Worm (Caenorhabditis elegans) whole organism, L2 larva: ENCODE measurements around the gene F35A5.1.

ENCODE experiments used
- C34F6.9 ChIP-seq: fragments of 150-350 bp; optimal IDR thresholded peaks from 2 replicates; lab custom pipeline; 2014; ENCODE audit warnings: missing biosample characterization, missing genetic modification characterization
- F13H6.1 ChIP-seq: sonication (generic microtip); optimal IDR thresholded peaks from 2 replicates; lab custom pipeline; 2016; ENCODE audit warnings: missing genetic modification characterization, missing compliant biosample characterization
- R02D3.7 ChIP-seq: fragments of 150-350 bp; optimal IDR thresholded peaks from 2 replicates; lab custom pipeline; 2014; ENCODE audit warnings: missing biosample characterization, missing genetic modification characterization
- Y55F3AM.14 ChIP-seq: fragments of 200-800 bp; sonication (Bioruptor generic); optimal IDR thresholded peaks from 2 replicates; lab custom pipeline; 2018; ENCODE audit warnings: mild to moderate bottlenecking, missing genetic modification characterization, missing compliant biosample characterization
- ZK546.5 ChIP-seq: sonication (generic microtip); optimal IDR thresholded peaks from 2 replicates; lab custom pipeline; 2017; ENCODE audit warnings: missing biosample characterization, missing genetic modification characterization
- alr-1 ChIP-seq: fragments of 150-350 bp; optimal IDR thresholded peaks from 2 replicates; lab custom pipeline; 2014; ENCODE audit warnings: missing biosample characterization, missing genetic modification characterization
- aly-2 ChIP-seq: fragments of 150-350 bp; optimal IDR thresholded peaks from 2 replicates; lab custom pipeline; 2014; ENCODE audit warnings: missing biosample characterization, missing genetic modification characterization
- ama-1 ChIP-seq: fragments of 150-350 bp; optimal IDR thresholded peaks from 2 replicates; lab custom pipeline; 2018; ENCODE audit warnings: inconsistent platforms
- blmp-1 ChIP-seq: sonication (generic microtip); optimal IDR thresholded peaks from 2 replicates; lab custom pipeline; 2017; ENCODE audit warnings: missing genetic modification characterization, mild to moderate bottlenecking, missing compliant biosample characterization, antibody characterized with exemption, moderate library complexity; ENCODE audit not compliant: insufficient read depth
- ceh-16 ChIP-seq: fragments of 150-350 bp; optimal IDR thresholded peaks from 2 replicates; lab custom pipeline; 2014; ENCODE audit warnings: missing biosample characterization, missing genetic modification characterization
- ceh-82 ChIP-seq: fragments of 150-350 bp; optimal IDR thresholded peaks from 2 replicates; lab custom pipeline; 2014; ENCODE audit warnings: missing biosample characterization, missing genetic modification characterization
- crh-2 ChIP-seq: sonication (generic microtip); optimal IDR thresholded peaks from 2 replicates; lab custom pipeline; 2017; ENCODE audit warnings: missing biosample characterization, missing genetic modification characterization
- dmd-4 ChIP-seq: sonication (generic microtip); optimal IDR thresholded peaks from 2 replicates; lab custom pipeline; 2017; ENCODE audit warnings: missing biosample characterization, missing genetic modification characterization
- egl-27 ChIP-seq: sonication (generic microtip); optimal IDR thresholded peaks from 3 replicates; lab custom pipeline; 2017; ENCODE audit warnings: missing biosample characterization, missing genetic modification reagents, missing genetic modification characterization
- elt-1 ChIP-seq: fragments of 150-350 bp; optimal IDR thresholded peaks from 2 replicates; lab custom pipeline; 2014; ENCODE audit warnings: missing biosample characterization, missing genetic modification characterization
- elt-3 ChIP-seq: sonication (generic microtip); optimal IDR thresholded peaks from 2 replicates; lab custom pipeline; 2017; ENCODE audit warnings: missing biosample characterization, missing genetic modification characterization
- fos-1 ChIP-seq: fragments of 150-350 bp; optimal IDR thresholded peaks from 2 replicates; lab custom pipeline; 2014; ENCODE audit warnings: missing biosample characterization, missing genetic modification characterization
- gmeb-1 ChIP-seq: fragments of 150-350 bp; optimal IDR thresholded peaks from 2 replicates; lab custom pipeline; 2014; ENCODE audit warnings: missing biosample characterization, missing genetic modification characterization
- lin-11 ChIP-seq: fragments of 150-350 bp; sonication (generic microtip); optimal IDR thresholded peaks from 2 replicates; lab custom pipeline; 2014; ENCODE audit warnings: missing biosample characterization, missing genetic modification characterization, inconsistent platforms, mixed read lengths
- lin-13 ChIP-seq: fragments of 150-350 bp; optimal IDR thresholded peaks from 2 replicates; lab custom pipeline; 2014; ENCODE audit warnings: missing biosample characterization, missing genetic modification reagents, missing genetic modification characterization
- lin-39 ChIP-seq: fragments of 150-350 bp; optimal IDR thresholded peaks from 2 replicates; lab custom pipeline; 2014; ENCODE audit warnings: missing biosample characterization, missing genetic modification reagents, missing genetic modification characterization
- lsy-2 ChIP-seq, 2 experiments: fragments of 150-350 bp in 1 of 2; sonication (generic microtip) in 1 of 2; optimal IDR thresholded peaks; 2 replicates each; lab custom pipeline; 2014 to 2017; ENCODE audit warnings: missing biosample characterization in 2 of 2, missing genetic modification characterization in 2 of 2
- mab-5 ChIP-seq: fragments of 150-350 bp; optimal IDR thresholded peaks from 2 replicates; lab custom pipeline; 2014; ENCODE audit warnings: missing biosample characterization, missing genetic modification characterization
- mbf-1 ChIP-seq: sonication (generic microtip); optimal IDR thresholded peaks from 2 replicates; lab custom pipeline; 2017; ENCODE audit warnings: missing biosample characterization, missing genetic modification characterization
- mdl-1 ChIP-seq, 2 experiments: fragments of 150-350 bp in 1 of 2; sonication (generic microtip) in 1 of 2; optimal IDR thresholded peaks; 2 replicates each; lab custom pipeline; 2017; ENCODE audit warnings: missing biosample characterization in 2 of 2, missing genetic modification characterization in 2 of 2
- nhr-10 ChIP-seq: sonication (generic microtip); optimal IDR thresholded peaks from 2 replicates; lab custom pipeline; 2017; ENCODE audit warnings: missing biosample characterization, missing genetic modification characterization
- nhr-11 ChIP-seq: fragments of 150-350 bp; optimal IDR thresholded peaks from 2 replicates; lab custom pipeline; 2014; ENCODE audit warnings: missing biosample characterization, missing genetic modification characterization
- nhr-12 ChIP-seq: fragments of 150-350 bp; optimal IDR thresholded peaks from 2 replicates; lab custom pipeline; 2014; ENCODE audit warnings: missing biosample characterization, missing genetic modification characterization
- nhr-129 ChIP-seq: fragments of 150-350 bp; optimal IDR thresholded peaks from 2 replicates; lab custom pipeline; 2014; ENCODE audit warnings: missing biosample characterization, missing genetic modification characterization
- nhr-21 ChIP-seq: fragments of 150-350 bp; optimal IDR thresholded peaks from 2 replicates; lab custom pipeline; 2014; ENCODE audit warnings: missing biosample characterization, missing genetic modification characterization
- nhr-23 ChIP-seq: fragments of 150-350 bp; optimal IDR thresholded peaks from 2 replicates; lab custom pipeline; 2014; ENCODE audit warnings: missing biosample characterization, missing genetic modification reagents, missing genetic modification characterization
- nhr-237 ChIP-seq: fragments of 150-350 bp; optimal IDR thresholded peaks from 2 replicates; lab custom pipeline; 2014; ENCODE audit warnings: missing biosample characterization, missing genetic modification characterization
- nhr-25 ChIP-seq: fragments of 150-350 bp; sonication (generic microtip); optimal IDR thresholded peaks from 3 replicates; lab custom pipeline; 2014; ENCODE audit warnings: missing biosample characterization, missing genetic modification characterization
- nhr-6 ChIP-seq: fragments of 150-350 bp; optimal IDR thresholded peaks from 2 replicates; lab custom pipeline; 2014; ENCODE audit warnings: missing biosample characterization, missing genetic modification characterization
- nhr-77 ChIP-seq: fragments of 150-350 bp; optimal IDR thresholded peaks from 2 replicates; lab custom pipeline; 2014; ENCODE audit warnings: missing biosample characterization, missing genetic modification characterization
- peb-1 ChIP-seq: fragments of 150-350 bp; optimal IDR thresholded peaks from 2 replicates; lab custom pipeline; 2014; ENCODE audit warnings: missing biosample characterization, missing genetic modification characterization
- sem-4 ChIP-seq: fragments of 150-350 bp; optimal IDR thresholded peaks from 2 replicates; lab custom pipeline; 2014; ENCODE audit warnings: missing biosample characterization, missing genetic modification reagents, missing genetic modification characterization
- skn-1 ChIP-seq: sonication (generic microtip); optimal IDR thresholded peaks from 2 replicates; lab custom pipeline; 2017; ENCODE audit warnings: missing biosample characterization, missing genetic modification characterization
- sma-3 ChIP-seq: sonication (generic microtip); optimal IDR thresholded peaks from 2 replicates; lab custom pipeline; 2016; ENCODE audit warnings: missing genetic modification reagents, missing genetic modification characterization, missing compliant biosample characterization
- sma-9 ChIP-seq, 2 experiments: fragments of 150-350 bp in 1 of 2; sonication (generic microtip) in 1 of 2; optimal IDR thresholded peaks; 2 replicates each; lab custom pipeline; 2014 to 2016; ENCODE audit warnings: missing genetic modification characterization in 2 of 2, mild to moderate bottlenecking in 1 of 2, missing biosample characterization in 1 of 2, missing compliant biosample characterization in 1 of 2, missing genetic modification reagents in 1 of 2, moderate library complexity in 1 of 2
- snpc-4 ChIP-seq: fragments of 150-350 bp; optimal IDR thresholded peaks from 2 replicates; lab custom pipeline; 2014; ENCODE audit warnings: missing biosample characterization, missing genetic modification characterization
- unc-39 ChIP-seq: fragments of 150-350 bp; optimal IDR thresholded peaks from 2 replicates; lab custom pipeline; 2014; ENCODE audit warnings: missing biosample characterization, missing genetic modification characterization
- unc-55 ChIP-seq: fragments of 150-350 bp; sonication (generic microtip); optimal IDR thresholded peaks from 3 replicates; lab custom pipeline; 2014; ENCODE audit warnings: missing biosample characterization, missing genetic modification reagents, missing genetic modification characterization
- unc-62 ChIP-seq: fragments of 150-350 bp; optimal IDR thresholded peaks from 2 replicates; lab custom pipeline; 2014; ENCODE audit warnings: missing biosample characterization, missing genetic modification reagents, missing genetic modification characterization
- zag-1 ChIP-seq: fragments of 150-350 bp; optimal IDR thresholded peaks from 2 replicates; lab custom pipeline; 2014; ENCODE audit warnings: missing biosample characterization, missing genetic modification characterization
- ztf-1 ChIP-seq: fragments of 200-800 bp; sonication (Bioruptor generic); conservative IDR thresholded peaks from 2 replicates; pipeline ENCODE4 v1.3.6; 2022; ENCODE audit warnings: missing genetic modification characterization, missing compliant biosample characterization
- ztf-11 ChIP-seq: sonication (generic microtip); optimal IDR thresholded peaks from 2 replicates; lab custom pipeline; 2017; ENCODE audit warnings: missing biosample characterization, missing genetic modification characterization
- ztf-4 ChIP-seq: fragments of 150-350 bp; optimal IDR thresholded peaks from 2 replicates; lab custom pipeline; 2014; ENCODE audit warnings: missing biosample characterization, missing genetic modification characterization

F35A5.1 gene

ce11 chrX:3787431-3788076, 19.7 kb upstream of the F35A5.1 start, which contains the start of gene pmpl-1 (continued):
- TF ChIP-seq nhr-21 (tag; lab: Kevin White, UChicago) (peak; percentile 24), F13H6.1 (tag; lab: Kevin White, UChicago) (peak; percentile 60), mbf-1 (no peak), ceh-16 (tag; lab: Kevin White, UChicago) (peak; percentile 91), nhr-6 (tag; lab: Kevin White, UChicago) (no peak), elt-3 (no peak), ZK546.5 (tag; lab: Kevin White, UChicago) (no peak), sma-3 (GFP tag; lab: Kevin White, UChicago) (peak; percentile 51), aly-2 (no peak), nhr-77 (tag; lab: Kevin White, UChicago) (no peak), elt-1 (tag; lab: Kevin White, UChicago) (no peak), nhr-25 (tag; lab: Kevin White, UChicago) (peak; percentile 95), nhr-129 (tag; lab: Kevin White, UChicago) (peak; percentile 74), fos-1 (tag; lab: Kevin White, UChicago) (no peak), gmeb-1 (tag; lab: Kevin White, UChicago) (no peak), Y55F3AM.14 (no peak), ztf-1 (GFP tag; lab: Robert Waterston, UW) (no peak), snpc-4 (tag; lab: Kevin White, UChicago) (no peak), unc-55 (GFP tag; lab: Kevin White, UChicago) (no peak), nhr-12 (tag; lab: Kevin White, UChicago) (no peak), nhr-23 (tag; lab: Kevin White, UChicago) (peak; percentile 7)

- TF ChIP-seq nhr-11 (no peak), fos-1 (tag; lab: Kevin White, UChicago) (peak; percentile 32), nhr-12 (tag; lab: Kevin White, UChicago) (no peak), Y55F3AM.14 (no peak), nhr-6 (tag; lab: Kevin White, UChicago) (peak; percentile 61), nhr-237 (no peak), blmp-1 (tag; lab: Kevin White, UChicago) (no peak), unc-62 (GFP tag; lab: Kevin White, UChicago) (no peak), sma-9 (GFP tag; optimal IDR thresholded peaks at IDR 0.05; lab: Kevin White, UChicago) (peak; percentile 78), sma-9 (tag; optimal IDR thresholded peaks at IDR 0.05; lab: Kevin White, UChicago) (no peak), ZK546.5 (tag; lab: Kevin White, UChicago) (no peak), zag-1 (tag; lab: Kevin White, UChicago) (no peak), nhr-77 (tag; lab: Kevin White, UChicago) (no peak), elt-1 (tag; lab: Kevin White, UChicago) (no peak), unc-55 (GFP tag; lab: Kevin White, UChicago) (no peak), nhr-25 (tag; lab: Kevin White, UChicago) (peak; percentile 93), mab-5 (tag; lab: Kevin White, UChicago) (no peak), lin-11 (tag; lab: Kevin White, UChicago) (no peak), gmeb-1 (tag; lab: Kevin White, UChicago) (peak; percentile 5), dmd-4 (no peak), crh-2 (tag; lab: Kevin White, UChicago) (peak; percentile 74), mdl-1 (tag; optimal IDR thresholded peaks at IDR 0.05; lab: Kevin White, UChicago) (peak in 1 of 2 experiments; percentile 13), ztf-11 (tag; lab: Kevin White, UChicago) (no peak), F13H6.1 (tag; lab: Kevin White, UChicago) (peak; percentile 68), skn-1 (tag; lab: Kevin White, UChicago) (no peak), sma-3 (GFP tag; lab: Kevin White, UChicago) (peak; percentile 84), ztf-4 (peak; percentile 84), C34F6.9 (tag; lab: Kevin White, UChicago) (peak; percentile 29), alr-1 (no peak), elt-3 (no peak), nhr-23 (tag; lab: Kevin White, UChicago) (no peak), lin-39 (tag; lab: Kevin White, UChicago) (no peak), R02D3.7 (tag; lab: Kevin White, UChicago) (no peak), ama-1 (lab: Kevin White, UChicago) (peak; percentile 92), ztf-1 (GFP tag; lab: Robert Waterston, UW) (no peak), lin-13 (GFP tag; lab: Kevin White, UChicago) (no peak), egl-27 (tag; lab: Kevin White, UChicago) (no peak), lsy-2 (tag; optimal IDR thresholded peaks at IDR 0.05; lab: Kevin White, UChicago) (peak in 1 of 2 experiments; percentile 68), peb-1 (tag; lab: Kevin White, UChicago) (no peak), snpc-4 (tag; lab: Kevin White, UChicago) (no peak), sem-4 (tag; lab: Kevin White, UChicago) (peak; percentile 43), nhr-10 (tag; lab: Kevin White, UChicago) (no peak), nhr-129 (tag; lab: Kevin White, UChicago) (peak; percentile 90), ceh-16 (tag; lab: Kevin White, UChicago) (peak; percentile 52), mbf-1 (no peak), aly-2 (no peak), unc-39 (tag; lab: Kevin White, UChicago) (no peak), nhr-21 (tag; lab: Kevin White, UChicago) (peak; percentile 67), ceh-82 (no peak)
Measured at ce11 chrX:3788483-3788882, 18.8 kb upstream of the F35A5.1 start.
